Worm (Caenorhabditis elegans) whole organism, L4/young adult: ENCODE measurements around the gene srz-102.

Source experiments
- W03F9.2 ChIP-seq: fragments of 150-350 bp; optimal IDR thresholded peaks from 2 replicates; lab custom pipeline; 2014; ENCODE audit warnings: missing biosample characterization, missing genetic modification characterization
- dao-5 ChIP-seq: sonication (generic microtip); optimal IDR thresholded peaks from 2 replicates; lab custom pipeline; 2016; ENCODE audit warnings: missing genotype, missing genetic modification characterization, moderate library complexity, missing compliant biosample characterization
- him-1 ChIP-seq: sonication (generic microtip); optimal IDR thresholded peaks from 2 replicates; lab custom pipeline; 2016; ENCODE audit warnings: missing genotype, missing genetic modification reagents, missing genetic modification characterization, missing compliant biosample characterization

ce11 chrV:16739100-16739499, 51.8 kb downstream of the srz-102 start, which contains the start of the genes clec-29 and clec-39:
- no peak for TF ChIP-seq him-1
- no peak for TF ChIP-seq W03F9.2 (tag; lab: Kevin White, UChicago)
- TF ChIP-seq dao-5 (tag; lab: Kevin White, UChicago), result no peak
